Fruit fly (Drosophila melanogaster) whole organism: Measurements from ENCODE around the gene Pus7.
A peak's percentile ranks its signal among the peaks of the same experiment; 100 is the strongest.

ENCODE experiments used
- CG8478 ChIP-seq: fragments of >200 bp; optimal IDR thresholded peaks from 2 replicates; lab custom pipeline; 2018; ENCODE audit warnings: inconsistent platforms
- Dll ChIP-seq: fragments of >200 bp; optimal IDR thresholded peaks from 2 replicates; lab custom pipeline; 2017
- EcR ChIP-seq, 2 experiments: fragments of >200 bp; optimal IDR thresholded peaks; 2 replicates each; lab custom pipeline; 2017; ENCODE audit warnings: missing biosample characterization in 2 of 2, missing genetic modification characterization in 2 of 2, missing genetic modification reagents in 2 of 2
- pan ChIP-seq: fragments of >200 bp; optimal IDR thresholded peaks from 2 replicates; lab custom pipeline; 2017
- psq ChIP-seq: fragments of >200 bp; optimal IDR thresholded peaks from 2 replicates; lab custom pipeline; 2017
- usp ChIP-seq: fragments of >200 bp; optimal IDR thresholded peaks from 2 replicates; lab custom pipeline; 2017; ENCODE audit warnings: missing biosample characterization, missing genetic modification characterization, mixed read lengths

Pus7 gene

dm6 chr3L:8509567-8510109 lies at the start of gene Pus7, which contains the start of gene ZC3H3:
TSS of gene Pus7 (plus strand) at chr3L:8510003.
TSS of gene ZC3H3 (minus strand) at chr3L:8509763.
- TF ChIP-seq psq = no peak
- TF ChIP-seq EcR (GFP tag; optimal IDR thresholded peaks at IDR 0.05; lab: Kevin White, UChicago) = no peak
- TF ChIP-seq pan (lab: Kevin White, UChicago) = no peak
- TF ChIP-seq usp (GFP tag; lab: Kevin White, UChicago) = no peak
- no peak for TF ChIP-seq CG8478 (lab: Kevin White, UChicago)
- no peak for TF ChIP-seq Dll

dm6 chr3L:8460050-8460878 lies 49.5 kb upstream of the Pus7 start:
- TF ChIP-seq pan (lab: Kevin White, UChicago) (no peak), psq (no peak), usp (GFP tag; lab: Kevin White, UChicago) (no peak), EcR (GFP tag; optimal IDR thresholded peaks at IDR 0.05; lab: Kevin White, UChicago) (no peak), CG8478 (lab: Kevin White, UChicago) (no peak), Dll (no peak)

DNA sequence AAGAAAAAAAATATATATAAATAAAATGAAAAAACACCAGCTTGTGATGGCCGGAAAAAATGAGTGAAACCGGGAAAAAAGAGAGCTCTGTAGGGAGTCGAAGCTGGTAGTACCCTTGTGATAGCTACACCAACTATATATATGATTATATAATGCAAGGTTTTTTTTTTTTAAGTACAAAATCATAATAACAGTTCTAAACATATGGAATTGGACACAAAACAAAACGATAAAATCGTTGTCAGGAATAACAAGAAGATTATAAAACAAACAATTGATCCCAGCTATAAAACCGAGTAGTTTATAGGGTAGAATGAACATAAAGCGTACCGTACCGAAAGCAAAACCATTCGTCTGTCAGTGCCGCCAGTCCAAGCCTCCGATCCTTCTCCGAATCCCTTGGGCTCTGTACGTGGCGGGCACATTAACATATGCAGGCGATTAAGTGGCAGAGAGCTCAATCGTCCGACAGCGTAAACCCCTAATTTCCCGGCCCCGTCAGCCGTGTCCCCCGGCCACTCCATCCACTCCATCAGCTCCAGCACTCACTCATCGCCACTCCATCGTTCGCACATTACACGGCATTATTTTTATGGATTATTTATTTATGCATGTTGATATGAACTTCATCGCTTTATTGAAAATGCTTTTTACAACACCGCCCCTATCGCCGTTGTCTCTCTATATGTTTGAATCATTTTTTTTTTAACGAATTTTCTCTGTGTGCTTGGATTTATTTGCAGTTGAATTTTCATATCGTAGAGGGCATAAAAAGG lies 48.4 kb upstream of the Pus7 start:
- TF ChIP-seq psq = no peak
- peak; percentile 65 for TF ChIP-seq pan (lab: Kevin White, UChicago)

dm6 chr3L:8480944-8481343 lies 28.9 kb upstream of the Pus7 start:
- TF ChIP-seq EcR (GFP tag; optimal IDR thresholded peaks at IDR 0.05; lab: Kevin White, UChicago) (no peak), psq (no peak), usp (GFP tag; lab: Kevin White, UChicago) (no peak), pan (lab: Kevin White, UChicago) (no peak), CG8478 (lab: Kevin White, UChicago) (no peak), Dll (no peak)

DNA sequence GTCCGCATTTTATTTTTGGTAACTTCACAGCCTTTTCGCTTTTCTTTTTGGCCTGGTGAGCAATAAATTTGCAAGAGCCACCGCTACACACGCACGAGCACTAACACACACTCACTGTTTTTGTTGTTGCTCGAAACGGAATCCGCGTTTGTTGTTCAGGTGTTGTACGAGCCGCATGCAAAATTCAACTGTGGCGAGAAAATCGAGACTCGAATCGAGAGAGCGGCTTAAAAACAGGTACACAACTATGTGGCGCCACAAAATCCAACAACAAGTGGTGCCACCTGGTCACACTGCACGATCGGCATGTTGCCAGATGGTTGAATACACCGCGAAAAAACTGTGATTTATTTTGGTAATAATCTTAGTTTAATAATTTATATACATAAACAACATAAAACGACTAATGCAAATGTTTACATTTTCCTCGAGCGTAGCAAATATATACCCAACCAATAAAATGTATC lies 2.8 kb upstream of the Pus7 start, which contains the start of gene CG43163:
Gene CG43163 (minus strand): TSS at position 172 of the 467 bp plus-strand sequence.
- no peak for TF ChIP-seq EcR (GFP tag; optimal IDR thresholded peaks at IDR 0.05; lab: Kevin White, UChicago)
- no peak for TF ChIP-seq CG8478 (lab: Kevin White, UChicago)
- TF ChIP-seq pan (lab: Kevin White, UChicago) = no peak
- TF ChIP-seq Dll = no peak
- TF ChIP-seq psq = no peak
- no peak for TF ChIP-seq usp (GFP tag; lab: Kevin White, UChicago)

- TF ChIP-seq EcR (GFP tag; optimal IDR thresholded peaks at IDR 0.05; lab: Kevin White, UChicago) = no peak
- TF ChIP-seq usp (GFP tag; lab: Kevin White, UChicago) = no peak
- TF ChIP-seq Dll = no peak
- TF ChIP-seq psq = no peak
- TF ChIP-seq CG8478 (lab: Kevin White, UChicago) = no peak
- no peak for TF ChIP-seq pan (lab: Kevin White, UChicago)
Observed at dm6 chr3L:8512428-8512827, 2.6 kb downstream of the Pus7 start, which contains the start of gene CG6765. TSS of gene CG6765 (plus strand) at chr3L:8512767.

dm6 chr3L:8513258-8513657 lies 3.5 kb downstream of the Pus7 start:
- TF ChIP-seq pan (lab: Kevin White, UChicago) = no peak

DNA sequence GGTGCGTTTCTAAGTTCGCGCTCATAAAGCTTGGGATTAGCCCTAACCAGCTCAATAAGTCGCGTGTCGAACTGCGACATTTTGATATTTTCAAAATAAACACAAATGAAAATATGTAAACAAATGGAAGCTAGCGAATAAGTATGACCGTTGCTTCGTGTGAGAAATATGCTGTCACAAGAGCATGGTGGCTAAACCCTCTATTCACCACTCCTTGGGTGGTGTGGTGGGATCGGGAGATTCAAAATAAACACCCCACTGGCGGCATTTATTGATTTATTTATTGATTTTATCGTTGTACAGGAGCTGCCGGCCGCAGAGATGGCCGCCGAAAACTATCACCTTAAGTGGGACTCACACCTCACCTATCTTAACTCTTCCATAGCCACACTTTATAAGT lies 5.0 kb downstream of the Pus7 start, which contains the start of gene CG6683:
Gene CG6683 (minus strand): TSS at position 154 of the 400 bp plus-strand sequence.
- TF ChIP-seq usp (GFP tag; lab: Kevin White, UChicago) = no peak
- no peak for TF ChIP-seq EcR (GFP tag; optimal IDR thresholded peaks at IDR 0.05; lab: Kevin White, UChicago)
- TF ChIP-seq Dll = no peak
- TF ChIP-seq psq = no peak
- TF ChIP-seq CG8478 (lab: Kevin White, UChicago) = no peak
- no peak for TF ChIP-seq pan (lab: Kevin White, UChicago)

- TF ChIP-seq EcR (GFP tag; optimal IDR thresholded peaks at IDR 0.05; lab: Kevin White, UChicago) (no peak), Dll (no peak), psq (no peak), usp (GFP tag; lab: Kevin White, UChicago) (no peak), CG8478 (lab: Kevin White, UChicago) (no peak), pan (lab: Kevin White, UChicago) (no peak)
Observed at dm6 chr3L:8518516-8519087, 8.8 kb downstream of the Pus7 start, which contains the start of gene GstO3. TSS of gene GstO3 (plus strand) at chr3L:8518885.

dm6 chr3L:8519232-8519631 lies 9.4 kb downstream of the Pus7 start:
- no peak for TF ChIP-seq psq
- TF ChIP-seq EcR (GFP tag; optimal IDR thresholded peaks at IDR 0.05; lab: Kevin White, UChicago) = no peak
- no peak for TF ChIP-seq pan (lab: Kevin White, UChicago)
- no peak for TF ChIP-seq Dll
- no peak for TF ChIP-seq CG8478 (lab: Kevin White, UChicago)
- no peak for TF ChIP-seq usp (GFP tag; lab: Kevin White, UChicago)

dm6 chr3L:8520252-8520651 lies 10.4 kb downstream of the Pus7 start, which contains the start of gene se:
TSS of gene se (plus strand) at chr3L:8520552.
- TF ChIP-seq psq = no peak
- TF ChIP-seq EcR (GFP tag; optimal IDR thresholded peaks at IDR 0.05; lab: Kevin White, UChicago) = no peak
- TF ChIP-seq pan (lab: Kevin White, UChicago) = no peak
- no peak for TF ChIP-seq Dll
- TF ChIP-seq CG8478 (lab: Kevin White, UChicago) = no peak
- no peak for TF ChIP-seq usp (GFP tag; lab: Kevin White, UChicago)
